Worm (Caenorhabditis elegans) whole organism, young adult: ENCODE measurements around the gene C16C8.26.

Experiments used
- F55B11.4 ChIP-seq: sonication (generic microtip); optimal IDR thresholded peaks from 2 replicates; lab custom pipeline; 2016; ENCODE audit warnings: missing compliant biosample characterization, missing genetic modification characterization, borderline replicate concordance; ENCODE audit not compliant: insufficient read depth
- ama-1 ChIP-seq, 3 experiments: fragments of 150-350 bp in 1 of 3; sonication (generic microtip) in 2 of 3; optimal IDR thresholded peaks; 2 replicates each; lab custom pipeline; 2014 to 2018; ENCODE audit warnings: missing biosample characterization in 2 of 3, missing genetic modification characterization in 2 of 3, missing genetic modification reagents in 2 of 3
- athp-1 ChIP-seq: sonication (generic microtip); optimal IDR thresholded peaks from 2 replicates; lab custom pipeline; 2017; ENCODE audit warnings: mild to moderate bottlenecking, missing genetic modification characterization, missing compliant biosample characterization
- attf-5 ChIP-seq: fragments of 200-800 bp; sonication (Bioruptor generic); optimal IDR thresholded peaks from 2 replicates; lab custom pipeline; 2018; ENCODE audit warnings: mild to moderate bottlenecking, missing genetic modification characterization, missing compliant biosample characterization
- ceh-40 ChIP-seq: fragments of 200-800 bp; sonication (Bioruptor generic); IDR thresholded peaks from 2 replicates; pipeline ENCODE4 v1.3.6; 2022; ENCODE audit warnings: missing genetic modification characterization, missing compliant biosample characterization
- gei-17 ChIP-seq: fragments of 200-800 bp; sonication (Bioruptor generic); optimal IDR thresholded peaks from 2 replicates; lab custom pipeline; 2018; ENCODE audit warnings: mild to moderate bottlenecking, missing genetic modification characterization, missing compliant biosample characterization
- hmg-1.2 ChIP-seq: fragments of 200-800 bp; sonication (Bioruptor generic); IDR thresholded peaks from 2 replicates; pipeline ENCODE4 v1.3.6; 2022; ENCODE audit warnings: missing genetic modification reagents, missing genetic modification characterization, missing compliant biosample characterization
- lag-1 ChIP-seq: fragments of 200-800 bp; sonication (Bioruptor generic); IDR thresholded peaks from 2 replicates; pipeline ENCODE4 v1.3.6; 2022; ENCODE audit warnings: missing genetic modification reagents, missing genetic modification characterization, missing compliant biosample characterization
- lsl-1 ChIP-seq: fragments of 200-800 bp; sonication (Bioruptor generic); optimal IDR thresholded peaks from 2 replicates; lab custom pipeline; 2018; ENCODE audit warnings: mild to moderate bottlenecking, missing genetic modification characterization, moderate library complexity, missing compliant biosample characterization
- snpc-4 ChIP-seq, 5 experiments: fragments of 150-350 bp in 1 of 5; sonication (generic microtip) in 4 of 5; optimal IDR thresholded peaks; 2 replicates each; lab custom pipeline; 2014 to 2018; ENCODE audit warnings: missing genetic modification characterization in 5 of 5, missing biosample characterization in 3 of 5, antibody characterized with exemption in 2 of 5, mild to moderate bottlenecking in 2 of 5, missing compliant biosample characterization in 2 of 5, missing genotype in 2 of 5, moderate library complexity in 2 of 5, missing genetic modification reagents in 1 of 5
- ztf-26 ChIP-seq: sonication (generic microtip); optimal IDR thresholded peaks from 2 replicates; lab custom pipeline; 2017; ENCODE audit warnings: missing genetic modification characterization, missing compliant biosample characterization
- ztf-3 ChIP-seq: fragments of 200-800 bp; sonication (Bioruptor generic); optimal IDR thresholded peaks from 2 replicates; lab custom pipeline; 2018; ENCODE audit warnings: mild to moderate bottlenecking, missing genetic modification characterization, missing compliant biosample characterization

DNA sequence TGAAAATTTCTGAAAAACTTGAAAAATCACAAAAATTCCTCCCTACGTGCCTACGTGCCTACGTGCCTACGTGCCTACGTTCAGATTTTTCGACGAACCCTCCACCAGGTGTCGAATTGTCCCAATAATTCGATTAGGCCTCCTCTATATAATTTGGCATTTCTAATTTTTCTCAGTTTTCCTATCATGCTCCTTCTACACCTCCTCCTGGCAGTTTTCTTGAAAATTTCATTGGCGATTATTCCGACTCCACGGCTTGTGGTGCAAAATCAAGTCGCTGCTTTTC lies 17.5 kb downstream of the C16C8.26 start, which contains the start of gene C16C8.17:
- TF ChIP-seq athp-1 (tag; lab: Kevin White, UChicago) (no peak), ceh-40 (GFP tag; lab: Robert Waterston, UW) (no peak), ztf-26 (tag; lab: Kevin White, UChicago) (no peak), lsl-1 (GFP tag; lab: Kevin White, UChicago) (no peak), snpc-4 (GFP tag; optimal IDR thresholded peaks at IDR 0.05; lab: Kevin White, UChicago) (no peak), snpc-4 (tag; optimal IDR thresholded peaks at IDR 0.05; lab: Kevin White, UChicago) (no peak), F55B11.4 (tag; lab: Kevin White, UChicago) (no peak), gei-17 (GFP tag; lab: Kevin White, UChicago) (no peak), ama-1 (optimal IDR thresholded peaks at IDR 0.05; lab: Kevin White, UChicago) (no peak), ama-1 (GFP tag; optimal IDR thresholded peaks at IDR 0.05; lab: Kevin White, UChicago) (no peak), attf-5 (GFP tag; lab: Kevin White, UChicago) (no peak), lag-1 (GFP tag; lab: Robert Waterston, UW) (no peak), ztf-3 (GFP tag; lab: Kevin White, UChicago) (no peak), hmg-1.2 (GFP tag; lab: Robert Waterston, UW) (no peak)
